1 fruit fly cellular context compared by ENCODE assay signal in the genomic region with DNA sequence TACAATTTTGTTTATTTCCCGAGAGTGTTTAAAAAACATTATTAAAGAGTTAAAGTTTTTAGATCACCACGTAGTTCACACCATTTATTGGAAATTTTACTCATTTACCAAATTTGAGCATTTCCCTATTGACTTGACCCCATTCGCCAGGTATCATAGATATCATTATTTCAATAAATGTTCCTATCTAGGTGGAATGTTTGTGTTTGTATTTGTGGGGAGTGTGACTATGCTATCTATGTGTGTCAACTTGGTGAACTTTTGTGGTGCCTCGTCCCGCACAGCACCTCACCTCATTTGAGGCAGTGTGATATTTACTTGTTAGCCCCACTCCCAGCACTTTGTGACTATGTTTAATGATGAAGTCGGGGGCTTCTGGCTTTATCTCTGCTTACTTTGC.
A peak's percentile ranks its signal among the peaks of the same experiment; 100 is the strongest.
TF ChIP-seq lines count a peak whose summit lies in the region.

No protein-coding gene starts in this region.

TF ChIP-seq in whole organism, embryonic, 481 proteins besides CTCF, POLR2A, EP300 and RAD21 (continued from another document):
- TF ChIP-seq chn (GFP tag; optimal IDR thresholded peaks at IDR 0.05; lab: Kevin White, UChicago) = no peak
- TF ChIP-seq CG7372 (GFP tag; IDR thresholded peaks at IDR 0.05; lab: Robert Waterston, UW) = no peak
- no peak for TF ChIP-seq CG12155 (GFP tag; optimal IDR thresholded peaks at IDR 0.05; lab: Kevin White, UChicago)
- no peak for TF ChIP-seq insv (GFP tag; optimal IDR thresholded peaks at IDR 0.05; lab: Kevin White, UChicago)
- TF ChIP-seq Six4 (GFP tag; optimal IDR thresholded peaks at IDR 0.05; lab: Kevin White, UChicago) = no peak
- TF ChIP-seq PHDP (tag; optimal IDR thresholded peaks at IDR 0.05; lab: Kevin White, UChicago) = peak; percentile 50
- TF ChIP-seq CHES-1-like (GFP tag; optimal IDR thresholded peaks at IDR 0.05; lab: Kevin White, UChicago) = no peak
- TF ChIP-seq CG9609 (GFP tag; optimal IDR thresholded peaks at IDR 0.05; lab: Kevin White, UChicago) = no peak
- no peak for TF ChIP-seq Usf (GFP tag; optimal IDR thresholded peaks at IDR 0.05; lab: Kevin White, UChicago)
- no peak for TF ChIP-seq yki (optimal IDR thresholded peaks at IDR 0.05; lab: Kevin White, UChicago)
- TF ChIP-seq lbe (GFP tag; optimal IDR thresholded peaks at IDR 0.05; lab: Kevin White, UChicago) = no peak
- no peak for TF ChIP-seq CG10979 (tag; optimal IDR thresholded peaks at IDR 0.05; lab: Kevin White, UChicago)
- no peak for TF ChIP-seq Oli (tag; optimal IDR thresholded peaks at IDR 0.05; lab: Kevin White, UChicago)
- peak in 1 of 2 experiments; percentile 46 for TF ChIP-seq bsh (GFP tag; optimal IDR thresholded peaks at IDR 0.05; lab: Kevin White, UChicago)
- TF ChIP-seq CG4820 (GFP tag; optimal IDR thresholded peaks at IDR 0.05; lab: Kevin White, UChicago) = no peak
- TF ChIP-seq bigmax (GFP tag; optimal IDR thresholded peaks at IDR 0.05; lab: Kevin White, UChicago) = no peak
- no peak for TF ChIP-seq Dfd (GFP tag; optimal IDR thresholded peaks at IDR 0.05; lab: Kevin White, UChicago)
- no peak for TF ChIP-seq Lpt (GFP tag; optimal IDR thresholded peaks at IDR 0.05; lab: Kevin White, UChicago)
- no peak for TF ChIP-seq CG11398 (GFP tag; optimal IDR thresholded peaks at IDR 0.05; lab: Kevin White, UChicago)
- no peak for TF ChIP-seq inv (GFP tag; IDR thresholded peaks at IDR 0.05; lab: Robert Waterston, UW; ENCODE audit: partially characterized antibody)
- TF ChIP-seq CG1602 (GFP tag; optimal IDR thresholded peaks at IDR 0.05; lab: Kevin White, UChicago) = no peak
- TF ChIP-seq zfh1 (GFP tag; IDR thresholded peaks at IDR 0.05; lab: Robert Waterston, UW) = 0 out of 3 replicates have a peak, but pooled peaks have one; percentile 29
- no peak for TF ChIP-seq ac (GFP tag; optimal IDR thresholded peaks at IDR 0.05; lab: Kevin White, UChicago)
- no peak for TF ChIP-seq ssp (GFP tag; IDR thresholded peaks at IDR 0.05; lab: Robert Waterston, UW)
- peak; percentile 11; the same call in 1 of the 2 replicates for TF ChIP-seq slbo (GFP tag; IDR thresholded peaks at IDR 0.05; lab: Robert Waterston, UW)
- no peak for TF ChIP-seq hbn (GFP tag; IDR thresholded peaks at IDR 0.05; lab: Robert Waterston, UW; ENCODE audit: partially characterized antibody)
- no peak for TF ChIP-seq CG3995 (GFP tag; optimal IDR thresholded peaks at IDR 0.05; lab: Kevin White, UChicago)
- TF ChIP-seq CG17359 (tag; optimal IDR thresholded peaks at IDR 0.05; lab: Kevin White, UChicago) = no peak
- 0 out of 3 replicates have a peak, but pooled peaks have one; percentile 5 for TF ChIP-seq otp (GFP tag; IDR thresholded peaks at IDR 0.05; lab: Robert Waterston, UW)
- no peak for TF ChIP-seq CG6175 (GFP tag; IDR thresholded peaks at IDR 0.05; lab: Robert Waterston, UW)
- no peak for TF ChIP-seq Dip3 (GFP tag; optimal IDR thresholded peaks at IDR 0.05; lab: Kevin White, UChicago)
- TF ChIP-seq MBD-R2 (GFP tag; IDR thresholded peaks at IDR 0.05; lab: Robert Waterston, UW) = no peak
- no peak for TF ChIP-seq CG32772 (GFP tag; IDR thresholded peaks at IDR 0.05; lab: Robert Waterston, UW)
- TF ChIP-seq CG9797 (GFP tag; optimal IDR thresholded peaks at IDR 0.05; lab: Kevin White, UChicago) = no peak
- no peak for TF ChIP-seq CG13775 (GFP tag; optimal IDR thresholded peaks at IDR 0.05; lab: Kevin White, UChicago)
- peak; percentile 19 for TF ChIP-seq CG18619 (GFP tag; optimal IDR thresholded peaks at IDR 0.05; lab: Kevin White, UChicago)
- no peak for TF ChIP-seq BEAF-32 (GFP tag; optimal IDR thresholded peaks at IDR 0.05; lab: Kevin White, UChicago)
- TF ChIP-seq da (GFP tag; optimal IDR thresholded peaks at IDR 0.05; lab: Kevin White, UChicago) = no peak
- TF ChIP-seq ap (GFP tag; IDR thresholded peaks at IDR 0.05; lab: Robert Waterston, UW) = no peak
- no peak for TF ChIP-seq CG4854 (GFP tag; optimal IDR thresholded peaks at IDR 0.05; lab: Kevin White, UChicago)
- no peak for TF ChIP-seq ind (GFP tag; optimal IDR thresholded peaks at IDR 0.05; lab: Kevin White, UChicago)
- no peak for TF ChIP-seq jing (GFP tag; optimal IDR thresholded peaks at IDR 0.05; lab: Kevin White, UChicago)
- no peak for TF ChIP-seq chif (GFP tag; optimal IDR thresholded peaks at IDR 0.05; lab: Kevin White, UChicago)
- no peak for TF ChIP-seq CG16815 (GFP tag; optimal IDR thresholded peaks at IDR 0.05; lab: Kevin White, UChicago)
- TF ChIP-seq Atf3 (GFP tag; optimal IDR thresholded peaks at IDR 0.05; lab: Kevin White, UChicago) = no peak
TF ChIP-seq in whole organism, embryonic: peak in this region for 106.
